Worm (Caenorhabditis elegans): ENCODE measurements around the gene T22C8.4.

DNA sequence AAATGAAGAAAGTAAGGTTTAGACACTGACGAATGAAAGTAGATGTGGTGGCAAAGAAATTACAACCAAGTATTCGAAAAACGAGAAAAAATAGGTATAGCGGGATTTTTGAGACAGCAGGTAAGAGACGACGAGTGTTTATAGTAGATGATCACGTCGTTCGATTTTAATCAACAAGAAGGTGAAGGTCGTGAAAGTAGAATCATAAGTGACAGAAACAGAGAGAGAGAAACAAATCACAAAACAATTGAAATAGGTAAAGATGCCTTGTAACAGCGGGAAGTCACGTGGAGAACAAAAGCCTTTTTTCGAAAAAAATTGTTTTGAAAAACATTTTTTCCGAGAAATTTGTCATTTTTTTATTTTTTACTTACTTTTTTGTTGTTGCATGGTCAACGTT lies 6.8 kb upstream of the T22C8.4 start, which contains the start of gene T22C8.6:
- TF ChIP-seq unc-130 (GFP tag; optimal IDR thresholded peaks at IDR 0.05): no peak
- TF ChIP-seq mxl-3 (GFP tag; optimal IDR thresholded peaks at IDR 0.05): peak; percentile 5
- no peak for TF ChIP-seq zag-1 (tag; optimal IDR thresholded peaks at IDR 0.05)
- no peak for TF ChIP-seq aha-1 (tag)
- no peak for TF ChIP-seq lin-13 (GFP tag; optimal IDR thresholded peaks at IDR 0.05)
- no peak for TF ChIP-seq pha-4 (GFP tag; IDR thresholded peaks at IDR 0.05)
- no peak for TF ChIP-seq pha-4 (tag; optimal IDR thresholded peaks at IDR 0.05)
- TF ChIP-seq daf-19 (GFP tag; conservative IDR thresholded peaks at IDR 0.05): no peak
- no peak for TF ChIP-seq daf-12 (tag; optimal IDR thresholded peaks at IDR 0.05)
- TF ChIP-seq ceh-82 (tag; optimal IDR thresholded peaks at IDR 0.05): no peak
- TF ChIP-seq mdt-29 (GFP tag; IDR thresholded peaks at IDR 0.05): no peak
- no peak for TF ChIP-seq unc-62 (GFP tag; optimal IDR thresholded peaks at IDR 0.05 in 1 of 2)
- no peak for TF ChIP-seq unc-62 (tag; optimal IDR thresholded peaks at IDR 0.05)
- TF ChIP-seq ama-1 (optimal IDR thresholded peaks at IDR 0.05): no peak

Measured in whole organism, L4 larva.